Worm (Caenorhabditis elegans): ENCODE measurements around the gene D2045.8.
A peak's percentile ranks its signal among the peaks of the same experiment; 100 is the strongest.

Gene D2045.8

ce11 chrIII:10460427-10461163, 21.5 kb upstream of the D2045.8 start, which contains the start of gene ecps-1 (continued):
- no peak for TF ChIP-seq hlh-30 (tag; optimal IDR thresholded peaks at IDR 0.05; ENCODE audit: insufficient read depth)
- TF ChIP-seq ttx-3 (tag; optimal IDR thresholded peaks at IDR 0.05) = no peak
- TF ChIP-seq odd-2 (tag; optimal IDR thresholded peaks at IDR 0.05) = no peak
- no peak for TF ChIP-seq syd-9 (tag; optimal IDR thresholded peaks at IDR 0.05)
- TF ChIP-seq nhr-232 (tag; optimal IDR thresholded peaks at IDR 0.05) = no peak
- TF ChIP-seq ztf-16 (tag; optimal IDR thresholded peaks at IDR 0.05) = peak; percentile 42
- peak; percentile 89 for TF ChIP-seq zip-5 (tag; optimal IDR thresholded peaks at IDR 0.05)
- peak; percentile 70 for TF ChIP-seq unc-42 (tag; optimal IDR thresholded peaks at IDR 0.05)
- peak; percentile 28 for TF ChIP-seq dmd-4 (tag; optimal IDR thresholded peaks at IDR 0.05; ENCODE audit: borderline replicate concordance)
- no peak for TF ChIP-seq elt-2 (tag; optimal IDR thresholded peaks at IDR 0.05)
- no peak for TF ChIP-seq sox-2 (GFP tag; IDR thresholded peaks at IDR 0.05)
- no peak for TF ChIP-seq fkh-10 (GFP tag; optimal IDR thresholded peaks at IDR 0.05)
- no peak for TF ChIP-seq hlh-6 (tag; optimal IDR thresholded peaks at IDR 0.05)
- TF ChIP-seq mec-3 (tag; optimal IDR thresholded peaks at IDR 0.05; ENCODE audit: borderline replicate concordance) = no peak
- TF ChIP-seq ceh-34 (tag; optimal IDR thresholded peaks at IDR 0.05) = peak; percentile 79
- peak; percentile 22 for TF ChIP-seq F13H6.1 (tag; optimal IDR thresholded peaks at IDR 0.05)
- TF ChIP-seq madf-2 (tag; optimal IDR thresholded peaks at IDR 0.05) = no peak

- TF ChIP-seq eyg-1 (tag; optimal IDR thresholded peaks at IDR 0.05) (peak; percentile 98), T23F11.4 (GFP tag; optimal IDR thresholded peaks at IDR 0.05) (peak; percentile 97), lin-11 (tag; optimal IDR thresholded peaks at IDR 0.05) (peak; percentile 94), ref-2 (tag; optimal IDR thresholded peaks at IDR 0.05) (peak; percentile 99), Y22D7AL.16 (tag; optimal IDR thresholded peaks at IDR 0.05) (peak; percentile 93), madf-2 (tag; optimal IDR thresholded peaks at IDR 0.05) (peak; percentile 96), rnt-1 (tag; optimal IDR thresholded peaks at IDR 0.05) (peak; percentile 99), sox-2 (GFP tag; IDR thresholded peaks at IDR 0.05) (peak; percentile 94), fkh-10 (GFP tag; optimal IDR thresholded peaks at IDR 0.05) (peak; percentile 93), elt-2 (tag; optimal IDR thresholded peaks at IDR 0.05) (peak; percentile 99), che-1 (tag; optimal IDR thresholded peaks at IDR 0.05) (peak; percentile 93), ttx-3 (tag; optimal IDR thresholded peaks at IDR 0.05) (peak; percentile 98), dve-1 (tag; optimal IDR thresholded peaks at IDR 0.05) (peak; percentile 78), ceh-48 (tag; optimal IDR thresholded peaks at IDR 0.05) (peak; percentile 97), ceh-24 (tag; optimal IDR thresholded peaks at IDR 0.05) (peak; percentile 93), K09A11.1 (tag; optimal IDR thresholded peaks at IDR 0.05; ENCODE audit: insufficient read depth) (peak; percentile 98), unc-86 (tag; optimal IDR thresholded peaks at IDR 0.05) (peak; percentile 98), ceh-45 (GFP tag; IDR thresholded peaks at IDR 0.05) (peak; percentile 99), pha-2 (tag; optimal IDR thresholded peaks at IDR 0.05) (peak; percentile 97), unc-42 (tag; optimal IDR thresholded peaks at IDR 0.05) (peak; percentile 84), ceh-6 (GFP tag; optimal IDR thresholded peaks at IDR 0.05) (peak; percentile 97), ceh-2 (tag; optimal IDR thresholded peaks at IDR 0.05) (peak; percentile 97), ahr-1 (tag; optimal IDR thresholded peaks at IDR 0.05) (peak; percentile 99), nhr-232 (tag; optimal IDR thresholded peaks at IDR 0.05) (peak; percentile 96), hlh-13 (GFP tag; optimal IDR thresholded peaks at IDR 0.05) (peak; percentile 87), C08G9.2 (tag; optimal IDR thresholded peaks at IDR 0.05) (peak; percentile 95), ceh-9 (tag; optimal IDR thresholded peaks at IDR 0.05) (peak; percentile 87), hlh-15 (tag; optimal IDR thresholded peaks at IDR 0.05) (peak; percentile 96), fax-1 (tag; optimal IDR thresholded peaks at IDR 0.05) (peak; percentile 97), zip-5 (tag; optimal IDR thresholded peaks at IDR 0.05) (peak; percentile 95), nhr-11 (tag; optimal IDR thresholded peaks at IDR 0.05) (peak; percentile 81), ceh-19 (GFP tag; optimal IDR thresholded peaks at IDR 0.05) (peak; percentile 98), hlh-30 (tag; optimal IDR thresholded peaks at IDR 0.05; ENCODE audit: insufficient read depth) (peak; percentile 74), gmeb-2 (tag; optimal IDR thresholded peaks at IDR 0.05) (peak; percentile 98), tbx-2 (tag; optimal IDR thresholded peaks at IDR 0.05) (peak; percentile 99), pha-4 (tag; optimal IDR thresholded peaks at IDR 0.05) (no peak), pat-9 (tag; optimal IDR thresholded peaks at IDR 0.05) (peak; percentile 98), unc-3 (GFP tag; conservative IDR thresholded peaks at IDR 0.05) (peak; percentile 98), unc-3 (tag; optimal IDR thresholded peaks at IDR 0.05) (peak; percentile 99), tbx-7 (tag; optimal IDR thresholded peaks at IDR 0.05) (peak; percentile 90)
Measured at ce11 chrIII:10461164-10461546, 20.9 kb upstream of the D2045.8 start, which contains the start of gene atx-2. Gene atx-2, plus strand, starts transcription at chrIII:10461389.
